Fruit fly (Drosophila melanogaster) whole organism, wandering third instar larva: Measurements from ENCODE around the gene wls.

Experiments
- Abd-B ChIP-seq: fragments of >200 bp; optimal IDR thresholded peaks from 2 replicates; lab custom pipeline; 2017; ENCODE audit warnings: missing biosample characterization, missing genetic modification characterization
- CG32264 ChIP-seq: fragments of 200-800 bp; sonication (Bioruptor generic); optimal IDR thresholded peaks from 2 replicates; lab custom pipeline; 2016; ENCODE audit warnings: missing biosample characterization, missing genetic modification characterization
- CG9705 ChIP-seq: fragments of 200-800 bp; sonication (Bioruptor generic); optimal IDR thresholded peaks from 2 replicates; lab custom pipeline; 2018; ENCODE audit warnings: missing biosample characterization, mild to moderate bottlenecking, missing genetic modification characterization
- CrebA ChIP-seq: fragments of 200-800 bp; sonication (Bioruptor generic); optimal IDR thresholded peaks from 2 replicates; lab custom pipeline; 2016; ENCODE audit warnings: missing biosample characterization, mild to moderate bottlenecking, missing genetic modification characterization, borderline replicate concordance
- Dfd ChIP-seq: fragments of >200 bp; optimal IDR thresholded peaks from 2 replicates; lab custom pipeline; 2017; ENCODE audit warnings: missing biosample characterization, missing genetic modification characterization
- Dif ChIP-seq: fragments of 200-275, 200-300 bp; sonication (Bioruptor generic); optimal IDR thresholded peaks from 2 replicates; lab custom pipeline; 2018; ENCODE audit warnings: missing biosample characterization, missing genetic modification characterization; ENCODE audit not compliant: partially characterized antibody
- GATAd ChIP-seq: sonication (Bioruptor generic); optimal IDR thresholded peaks from 2 replicates; lab custom pipeline; 2016; ENCODE audit warnings: missing biosample characterization, missing genetic modification characterization
- HLH106 ChIP-seq: fragments of 200-800 bp; optimal IDR thresholded peaks from 3 replicates; lab custom pipeline; 2019; ENCODE audit warnings: missing biosample characterization, mild to moderate bottlenecking, missing genetic modification characterization, moderate library complexity
- Hnf4 ChIP-seq: fragments of 200-800 bp; sonication (Bioruptor generic); optimal IDR thresholded peaks from 2 replicates; lab custom pipeline; 2016; ENCODE audit warnings: missing biosample characterization, mild to moderate bottlenecking, missing genetic modification characterization
- Hr78 ChIP-seq: fragments of >200 bp; optimal IDR thresholded peaks from 2 replicates; lab custom pipeline; 2017; ENCODE audit warnings: missing biosample characterization, missing genetic modification characterization
- Hr83 ChIP-seq: fragments of 200-300 bp; sonication (Bioruptor generic); optimal IDR thresholded peaks from 2 replicates; lab custom pipeline; 2016; ENCODE audit warnings: missing biosample characterization, mild to moderate bottlenecking, missing genetic modification characterization, moderate library complexity; ENCODE audit not compliant: poor library complexity, severe bottlenecking
- Jra ChIP-seq: sonication (Bioruptor generic); optimal IDR thresholded peaks from 2 replicates; lab custom pipeline; 2016; ENCODE audit warnings: missing biosample characterization, missing genetic modification characterization
- Mio ChIP-seq: sonication (Bioruptor generic); optimal IDR thresholded peaks from 2 replicates; lab custom pipeline; 2016; ENCODE audit warnings: missing biosample characterization, missing genetic modification characterization
- Myc ChIP-seq: fragments of >200 bp; optimal IDR thresholded peaks from 2 replicates; lab custom pipeline; 2017
- N ChIP-seq: fragments of >200 bp; optimal IDR thresholded peaks from 2 replicates; lab custom pipeline; 2018; ENCODE audit warnings: missing biosample characterization, missing external identifiers, missing genetic modification characterization
- OdsH ChIP-seq: fragments of 200-800 bp; sonication (Bioruptor generic); optimal IDR thresholded peaks from 2 replicates; lab custom pipeline; 2016; ENCODE audit warnings: missing biosample characterization, mild to moderate bottlenecking, missing genetic modification characterization
- Rel ChIP-seq, 2 experiments: fragments of 200-800 bp; sonication (Bioruptor generic) in 1 of 2; optimal IDR thresholded peaks; 2 replicates in 1 of 2; 3 replicates in 1 of 2; lab custom pipeline; 2016 to 2019; ENCODE audit warnings: mild to moderate bottlenecking in 2 of 2, missing biosample characterization in 2 of 2, missing genetic modification characterization in 2 of 2, moderate library complexity in 1 of 2
- Sp1 ChIP-seq: fragments of 200-800 bp; sonication (Bioruptor generic); optimal IDR thresholded peaks from 3 replicates; lab custom pipeline; 2019; ENCODE audit warnings: missing biosample characterization, mild to moderate bottlenecking, missing genetic modification characterization, moderate library complexity
- Vsx2 ChIP-seq: fragments of 200-300, 225-300 bp; sonication (Bioruptor generic); optimal IDR thresholded peaks from 2 replicates; lab custom pipeline; 2018; ENCODE audit warnings: missing biosample characterization, missing genetic modification characterization; ENCODE audit not compliant: partially characterized antibody
- br ChIP-seq: fragments of 200-800 bp; sonication (Bioruptor generic); optimal IDR thresholded peaks from 2 replicates; lab custom pipeline; 2016; ENCODE audit warnings: missing biosample characterization, missing genetic modification characterization
- brk ChIP-seq: fragments of 200-800 bp; sonication (Bioruptor generic); optimal IDR thresholded peaks from 2 replicates; lab custom pipeline; 2016; ENCODE audit warnings: missing biosample characterization, mild to moderate bottlenecking, missing genetic modification characterization
- dl ChIP-seq, 2 experiments: fragments of 175-275, 200-275 bp in 1 of 2; fragments of 200-275 bp in 1 of 2; sonication (Bioruptor generic); optimal IDR thresholded peaks; lab custom pipeline; 2018; ENCODE audit warnings: mild to moderate bottlenecking in 2 of 2, missing biosample characterization in 2 of 2, missing genetic modification characterization in 2 of 2, moderate library complexity in 2 of 2; ENCODE audit not compliant: partially characterized antibody in 2 of 2, insufficient read depth in 1 of 2
- dmrt93B ChIP-seq: fragments of 200-800 bp; sonication (Bioruptor generic); optimal IDR thresholded peaks from 2 replicates; lab custom pipeline; 2018; ENCODE audit warnings: missing biosample characterization, mild to moderate bottlenecking, missing genetic modification characterization
- dsf ChIP-seq: sonication (Bioruptor generic); optimal IDR thresholded peaks from 2 replicates; lab custom pipeline; 2016; ENCODE audit warnings: missing biosample characterization, missing genetic modification characterization, borderline replicate concordance
- ey ChIP-seq: fragments of 200-800 bp; sonication (Bioruptor generic); optimal IDR thresholded peaks from 2 replicates; lab custom pipeline; 2016; ENCODE audit warnings: missing biosample characterization, missing genetic modification characterization
- foxo ChIP-seq, 2 experiments: fragments of 200-800 bp; sonication (Bioruptor generic); optimal IDR thresholded peaks; 2 replicates in 1 of 2; 3 replicates in 1 of 2; lab custom pipeline; 2016 to 2017; ENCODE audit warnings: missing biosample characterization in 2 of 2, missing genetic modification characterization in 2 of 2
- fru ChIP-seq: fragments of 200-800 bp; sonication (Bioruptor generic); optimal IDR thresholded peaks from 3 replicates; lab custom pipeline; 2016; ENCODE audit warnings: missing biosample characterization, mild to moderate bottlenecking, missing genetic modification characterization
- h ChIP-seq: fragments of 200-800 bp; sonication (Bioruptor generic); optimal IDR thresholded peaks from 3 replicates; lab custom pipeline; 2016; ENCODE audit warnings: missing biosample characterization, mild to moderate bottlenecking, missing genetic modification characterization
- jim ChIP-seq: fragments of 175-275, 200-325 bp; sonication (Bioruptor generic); optimal IDR thresholded peaks from 2 replicates; lab custom pipeline; 2016; ENCODE audit warnings: missing biosample characterization, mild to moderate bottlenecking, missing genetic modification characterization
- lola ChIP-seq: fragments of >200 bp; optimal IDR thresholded peaks from 2 replicates; lab custom pipeline; 2017; ENCODE audit warnings: missing biosample characterization, missing genetic modification characterization
- pan ChIP-seq: fragments of >200 bp; optimal IDR thresholded peaks from 2 replicates; lab custom pipeline; 2017
- psq ChIP-seq: fragments of 200-800 bp; sonication (Bioruptor generic); optimal IDR thresholded peaks from 3 replicates; lab custom pipeline; 2017; ENCODE audit warnings: missing biosample characterization, mild to moderate bottlenecking, missing genetic modification characterization, moderate library complexity
- rgr ChIP-seq: fragments of 200-800 bp; sonication (Bioruptor generic); optimal IDR thresholded peaks from 3 replicates; lab custom pipeline; 2016; ENCODE audit warnings: missing biosample characterization, mild to moderate bottlenecking, missing genetic modification characterization
- sage ChIP-seq: fragments of 200-800 bp; sonication (Bioruptor generic); optimal IDR thresholded peaks from 2 replicates; lab custom pipeline; 2016; ENCODE audit warnings: missing biosample characterization, mild to moderate bottlenecking, missing genetic modification characterization
- sv ChIP-seq: fragments of 200-800 bp; sonication (Bioruptor generic); optimal IDR thresholded peaks from 3 replicates; lab custom pipeline; 2016; ENCODE audit warnings: missing biosample characterization, missing genetic modification characterization
- tai ChIP-seq: sonication (Bioruptor generic); optimal IDR thresholded peaks from 2 replicates; lab custom pipeline; 2016; ENCODE audit warnings: missing biosample characterization, missing genetic modification characterization
- usp ChIP-seq: fragments of >200 bp; optimal IDR thresholded peaks from 2 replicates; lab custom pipeline; 2017; ENCODE audit warnings: missing biosample characterization, missing genetic modification characterization
- woc ChIP-seq: sonication (Bioruptor generic); optimal IDR thresholded peaks from 2 replicates; lab custom pipeline; 2016; ENCODE audit warnings: missing biosample characterization, mild to moderate bottlenecking, missing genetic modification characterization

The wls gene

dm6 chr3L:11120419-11120958 is 48.9 kb downstream of the wls start, which contains the start of the genes FoxK and mRpL2:
TSS of gene FoxK (minus strand) at chr3L:11120783.
TSS of gene mRpL2 (plus strand) at chr3L:11120847.
- TF ChIP-seq lola (GFP tag; lab: Kevin White, UChicago) (no peak), Jra (GFP tag; lab: Kevin White, UChicago) (peak; percentile 14), jim (no peak), fru (peak; percentile 24), Myc (peak; percentile 9), CG9705 (GFP tag; lab: Kevin White, UChicago) (peak; percentile 9), psq (GFP tag; lab: Kevin White, UChicago) (peak; percentile 55), woc (GFP tag; lab: Kevin White, UChicago) (peak; percentile 27), brk (GFP tag; lab: Kevin White, UChicago) (peak; percentile 37), br (no peak), Vsx2 (no peak), Rel (GFP tag; optimal IDR thresholded peaks at IDR 0.05; lab: Kevin White, UChicago) (peak; percentile 87), Rel (tag; optimal IDR thresholded peaks at IDR 0.05; lab: Kevin White, UChicago) (peak; percentile 78), dsf (GFP tag; lab: Kevin White, UChicago) (peak; percentile 41), Abd-B (GFP tag; lab: Kevin White, UChicago) (no peak), Mio (GFP tag; lab: Kevin White, UChicago) (no peak), Dif (peak; percentile 1), sage (peak; percentile 82), Sp1 (GFP tag; lab: Kevin White, UChicago) (peak; percentile 81), OdsH (GFP tag; lab: Kevin White, UChicago) (no peak), usp (no peak), HLH106 (peak; percentile 25), CG32264 (GFP tag; lab: Kevin White, UChicago) (peak; percentile 12), Hnf4 (peak; percentile 46), rgr (GFP tag; lab: Kevin White, UChicago) (peak; percentile 38), foxo (GFP tag; optimal IDR thresholded peaks at IDR 0.05; lab: Kevin White, UChicago) (peak; percentile 25 to 56)
- TF ChIP-seq, all 38 proteins: peak for 17

- TF ChIP-seq HLH106 (no peak), pan (lab: Kevin White, UChicago) (no peak), brk (GFP tag; lab: Kevin White, UChicago) (no peak), N (GFP tag; lab: Kevin White, UChicago) (peak; percentile 82), h (peak; percentile 34), tai (GFP tag; lab: Kevin White, UChicago) (no peak), dmrt93B (no peak), GATAd (no peak), rgr (GFP tag; lab: Kevin White, UChicago) (no peak), Abd-B (GFP tag; lab: Kevin White, UChicago) (no peak), psq (GFP tag; lab: Kevin White, UChicago) (peak; percentile 18), Jra (GFP tag; lab: Kevin White, UChicago) (no peak), br (no peak), jim (peak; percentile 12), Hnf4 (no peak), Hr83 (no peak), sv (GFP tag; lab: Kevin White, UChicago) (peak; percentile 3)
Observed at dm6 chr3L:11119901-11120418, 49.5 kb downstream of the wls start.

dm6 chr3L:11119396-11119900 is 50.0 kb downstream of the wls start:
- TF ChIP-seq Myc: no peak
- TF ChIP-seq Rel (GFP tag; optimal IDR thresholded peaks at IDR 0.05; lab: Kevin White, UChicago): no peak
- no peak for TF ChIP-seq Rel (tag; optimal IDR thresholded peaks at IDR 0.05; lab: Kevin White, UChicago)
- TF ChIP-seq h: no peak
- no peak for TF ChIP-seq Sp1 (GFP tag; lab: Kevin White, UChicago)
- no peak for TF ChIP-seq CG32264 (GFP tag; lab: Kevin White, UChicago)
- TF ChIP-seq Hnf4: no peak
- no peak for TF ChIP-seq CG9705 (GFP tag; lab: Kevin White, UChicago)
- TF ChIP-seq br: no peak
- TF ChIP-seq jim: peak; percentile 42
- TF ChIP-seq OdsH (GFP tag; lab: Kevin White, UChicago): no peak
- no peak for TF ChIP-seq Mio (GFP tag; lab: Kevin White, UChicago)
- TF ChIP-seq usp: no peak
- TF ChIP-seq HLH106: peak; percentile 30
- TF ChIP-seq GATAd: no peak
- no peak for TF ChIP-seq Dfd (GFP tag; lab: Kevin White, UChicago)
- TF ChIP-seq dmrt93B: peak; percentile 6
- TF ChIP-seq sv (GFP tag; lab: Kevin White, UChicago): no peak
- TF ChIP-seq psq (GFP tag; lab: Kevin White, UChicago): peak; percentile 41
- no peak for TF ChIP-seq dsf (GFP tag; lab: Kevin White, UChicago)
- no peak for TF ChIP-seq Hr83
- TF ChIP-seq Vsx2: no peak
- TF ChIP-seq Jra (GFP tag; lab: Kevin White, UChicago): no peak
- TF ChIP-seq sage: no peak
- TF ChIP-seq dl (GFP tag; optimal IDR thresholded peaks at IDR 0.05; lab: Kevin White, UChicago; ENCODE audit: insufficient read depth in 1 of 2, partially characterized antibody in 2 of 2): no peak
- TF ChIP-seq Hr78 (GFP tag; lab: Kevin White, UChicago): no peak
- TF ChIP-seq tai (GFP tag; lab: Kevin White, UChicago): no peak
- TF ChIP-seq CrebA (GFP tag; lab: Kevin White, UChicago): no peak
- no peak for TF ChIP-seq N (GFP tag; lab: Kevin White, UChicago)
- TF ChIP-seq ey (GFP tag; lab: Kevin White, UChicago): peak; percentile 18
